Worm (Caenorhabditis elegans): ENCODE measurements around the gene hint-3.

DNA sequence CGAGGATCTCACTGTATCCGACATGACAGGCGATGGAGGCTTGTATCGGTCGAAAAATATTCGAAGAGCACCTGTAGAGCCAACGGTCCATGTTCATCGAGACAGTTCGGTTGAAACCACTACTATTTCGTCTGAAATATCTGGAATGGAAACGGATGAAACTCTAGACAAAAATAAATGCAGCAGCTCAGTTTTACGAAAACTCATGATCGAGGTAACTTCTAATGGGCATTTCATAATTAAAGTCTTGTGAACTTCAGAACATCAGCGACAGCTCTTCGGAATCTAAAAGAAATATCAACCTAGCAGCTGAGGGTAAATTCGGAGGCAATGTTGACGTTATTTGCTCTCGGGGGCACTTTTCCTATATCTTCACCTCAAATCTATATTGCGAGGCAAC lies 15.0 kb downstream of the hint-3 start:
- TF ChIP-seq W03F9.2 (tag; optimal IDR thresholded peaks at IDR 0.05): no peak
- TF ChIP-seq him-1 (tag; optimal IDR thresholded peaks at IDR 0.05): no peak

All from whole organism, L4/young adult.